Worm (Caenorhabditis elegans): Measurements from ENCODE around the gene ugt-50.

ugt-50 gene

ce11 chrX:12663537-12663936 lies 27.8 kb upstream of the ugt-50 start, which contains the start of gene nlp-76 (continued):
- TF ChIP-seq lin-35 (GFP tag; optimal IDR thresholded peaks at IDR 0.05) (no peak), F23B12.7 (tag; optimal IDR thresholded peaks at IDR 0.05; ENCODE audit: insufficient read depth) (no peak), egl-44 (GFP tag; IDR thresholded peaks at IDR 0.05) (peak; percentile 18; the same call in 1 of the 2 replicates), zfh-2 (GFP tag; conservative IDR thresholded peaks at IDR 0.05) (no peak), nfyb-1 (GFP tag; IDR thresholded peaks at IDR 0.05) (no peak), ama-1 (optimal IDR thresholded peaks at IDR 0.05) (peak; percentile 49), ama-1 (GFP tag; optimal IDR thresholded peaks at IDR 0.05) (no peak)

ce11 chrX:12664443-12664842 lies 26.9 kb upstream of the ugt-50 start:
- no peak for TF ChIP-seq akir-1 (GFP tag; optimal IDR thresholded peaks at IDR 0.05)
- peak; percentile 48 for TF ChIP-seq ama-1 (optimal IDR thresholded peaks at IDR 0.05)
- TF ChIP-seq ama-1 (GFP tag; optimal IDR thresholded peaks at IDR 0.05): no peak
- 0 out of 2 replicates have a peak, but pooled peaks have one; percentile 18 for TF ChIP-seq attf-6 (GFP tag; IDR thresholded peaks at IDR 0.05)

ce11 chrX:12664987-12665451 lies 26.4 kb upstream of the ugt-50 start:
- TF ChIP-seq nhr-120 (GFP tag; IDR thresholded peaks at IDR 0.05): peak; percentile 89; the same call in 1 of the 2 replicates
- peak; percentile 85 for TF ChIP-seq ztf-28 (GFP tag; IDR thresholded peaks at IDR 0.05)
- TF ChIP-seq Y53F4B.3 (GFP tag; IDR thresholded peaks at IDR 0.05): 0 out of 2 replicates have a peak, but pooled peaks have one; percentile 51
- peak; percentile 82 for TF ChIP-seq ztf-6 (GFP tag; IDR thresholded peaks at IDR 0.05)
- peak; percentile 52 for TF ChIP-seq tlf-1 (GFP tag; optimal IDR thresholded peaks at IDR 0.05)
- no peak for TF ChIP-seq sea-2 (GFP tag; IDR thresholded peaks at IDR 0.05)
- no peak for TF ChIP-seq nfya-1 (tag; optimal IDR thresholded peaks at IDR 0.05; ENCODE audit: borderline replicate concordance, insufficient read depth)
- TF ChIP-seq pha-4 (tag; optimal IDR thresholded peaks at IDR 0.05): no peak
- peak; percentile 52 for TF ChIP-seq K12H6.12 (tag; optimal IDR thresholded peaks at IDR 0.05)
- TF ChIP-seq egrh-3 (GFP tag; IDR thresholded peaks at IDR 0.05): peak; percentile 75
- TF ChIP-seq mes-4 (tag; optimal IDR thresholded peaks at IDR 0.05): peak; percentile 85
- TF ChIP-seq F52B5.7 (tag; optimal IDR thresholded peaks at IDR 0.05): peak; percentile 89
- 0 out of 2 replicates have a peak, but pooled peaks have one; percentile 14 for TF ChIP-seq aptf-2 (GFP tag; conservative IDR thresholded peaks at IDR 0.05)
- TF ChIP-seq ztf-18 (tag; optimal IDR thresholded peaks at IDR 0.05): peak; percentile 72
- TF ChIP-seq snpc-3.4 (tag; optimal IDR thresholded peaks at IDR 0.05): peak; percentile 39
- peak; percentile 90 for TF ChIP-seq ama-1 (optimal IDR thresholded peaks at IDR 0.05)
- peak; percentile 50 to 54 for TF ChIP-seq ama-1 (GFP tag; optimal IDR thresholded peaks at IDR 0.05)
- no peak for TF ChIP-seq nfya-2 (GFP tag; IDR thresholded peaks at IDR 0.05)
- TF ChIP-seq lir-1 (GFP tag; conservative IDR thresholded peaks at IDR 0.05): peak; percentile 57; the same call in 1 of the 2 replicates
- TF ChIP-seq sptf-2 (GFP tag; optimal IDR thresholded peaks at IDR 0.05): peak; percentile 11
- TF ChIP-seq xnd-1 (tag; optimal IDR thresholded peaks at IDR 0.05): no peak
- TF ChIP-seq nfyb-1 (GFP tag; IDR thresholded peaks at IDR 0.05): peak; percentile 94
- peak; percentile 84 for TF ChIP-seq attf-5 (GFP tag; optimal IDR thresholded peaks at IDR 0.05)
- TF ChIP-seq F10E7.11 (tag; optimal IDR thresholded peaks at IDR 0.05): peak; percentile 39
- peak; percentile 30; the same call in 1 of the 2 replicates for TF ChIP-seq Y79H2A.3 (GFP tag; conservative IDR thresholded peaks at IDR 0.05)
- TF ChIP-seq let-526 (GFP tag; IDR thresholded peaks at IDR 0.05): peak; percentile 90
- peak; percentile 51 for TF ChIP-seq mel-28 (tag; optimal IDR thresholded peaks at IDR 0.05; ENCODE audit: borderline replicate concordance)
- peak; percentile 77 for TF ChIP-seq F57C9.4 (tag; optimal IDR thresholded peaks at IDR 0.05)
- peak; percentile 86 for TF ChIP-seq hmg-1.2 (GFP tag; IDR thresholded peaks at IDR 0.05)
- TF ChIP-seq D2030.7 (GFP tag; IDR thresholded peaks at IDR 0.05): peak; percentile 72; the same call in 1 of the 2 replicates
- peak; percentile 84 for TF ChIP-seq repo-1 (tag; optimal IDR thresholded peaks at IDR 0.05)
- peak; percentile 91 for TF ChIP-seq Y56A3A.18 (GFP tag; IDR thresholded peaks at IDR 0.05)
- peak; percentile 97 for TF ChIP-seq B0261.1 (tag; optimal IDR thresholded peaks at IDR 0.05)
- peak; percentile 1 for TF ChIP-seq snpc-1.1 (tag; optimal IDR thresholded peaks at IDR 0.05; ENCODE audit: insufficient read depth)
- peak; percentile 85 for TF ChIP-seq lin-40 (tag; optimal IDR thresholded peaks at IDR 0.05)
- peak; percentile 95 for TF ChIP-seq rpc-1 (optimal IDR thresholded peaks at IDR 0.05)
- peak; percentile 96 for TF ChIP-seq rpc-1 (tag; optimal IDR thresholded peaks at IDR 0.05)
- TF ChIP-seq ceh-100 (GFP tag; IDR thresholded peaks at IDR 0.05): peak; percentile 62

Data from whole organism, young adult.